Worm (Caenorhabditis elegans): ENCODE measurements around the gene F08D12.3.

F08D12.3 gene

DNA sequence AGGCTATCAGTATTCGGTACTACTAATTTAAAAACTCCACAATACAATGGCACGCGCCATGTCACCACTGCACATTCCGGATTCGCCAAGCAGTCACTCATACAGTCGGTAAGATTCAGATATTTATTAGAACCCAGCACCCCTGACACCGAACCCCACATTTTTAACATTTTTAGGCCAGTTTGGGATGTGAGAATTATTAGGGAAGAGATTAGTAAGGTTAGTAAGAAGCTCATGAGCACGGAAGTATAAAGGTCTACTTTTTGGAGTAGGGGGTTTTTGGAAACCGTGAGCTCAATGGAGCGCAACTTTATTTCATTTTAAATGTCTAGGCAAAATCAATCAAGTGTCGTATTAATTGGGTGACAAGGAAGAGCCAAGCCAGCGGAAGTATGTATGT is 21.4 kb upstream of the F08D12.3 start, which contains the start of gene F29A7.8:
TSS of gene F29A7.8 (minus strand) at position 101 of the 400 bp plus-strand sequence.
- TF ChIP-seq D2030.7 (GFP tag; IDR thresholded peaks at IDR 0.05) (no peak), chd-7 (tag; optimal IDR thresholded peaks at IDR 0.05) (no peak), B0261.1 (tag; optimal IDR thresholded peaks at IDR 0.05) (no peak), Y79H2A.3 (GFP tag; conservative IDR thresholded peaks at IDR 0.05) (no peak), ceh-100 (GFP tag; IDR thresholded peaks at IDR 0.05) (no peak), ztf-22 (GFP tag; optimal IDR thresholded peaks at IDR 0.05) (no peak), K11D2.4 (GFP tag; IDR thresholded peaks at IDR 0.05) (no peak), hlh-12 (tag; optimal IDR thresholded peaks at IDR 0.05) (no peak), F57A8.1 (GFP tag; optimal IDR thresholded peaks at IDR 0.05) (no peak), T26A5.8 (tag; optimal IDR thresholded peaks at IDR 0.05) (no peak), ets-4 (GFP tag; optimal IDR thresholded peaks at IDR 0.05) (no peak), tlf-1 (GFP tag; optimal IDR thresholded peaks at IDR 0.05) (no peak), zim-3 (tag; optimal IDR thresholded peaks at IDR 0.05) (no peak), tbx-9 (tag; optimal IDR thresholded peaks at IDR 0.05; ENCODE audit: borderline replicate concordance) (no peak), pha-4 (tag; optimal IDR thresholded peaks at IDR 0.05) (no peak), ceh-79 (tag; optimal IDR thresholded peaks at IDR 0.05) (no peak)

ce11 chrII:2758476-2758875 is 20.9 kb upstream of the F08D12.3 start, which contains the start of gene fbxb-107:
Gene fbxb-107 (plus strand): TSS chrII:2758772.
- no peak for TF ChIP-seq bed-2 (GFP tag; IDR thresholded peaks at IDR 0.05)
- no peak for TF ChIP-seq lin-40 (tag; optimal IDR thresholded peaks at IDR 0.05)
- TF ChIP-seq ekl-4 (GFP tag; IDR thresholded peaks at IDR 0.05), result no peak
- no peak for TF ChIP-seq madf-6 (GFP tag; IDR thresholded peaks at IDR 0.05)
- TF ChIP-seq cebp-1 (GFP tag; IDR thresholded peaks at IDR 0.05), result no peak
- TF ChIP-seq cebp-1 (tag; optimal IDR thresholded peaks at IDR 0.05), result no peak
- no peak for TF ChIP-seq lsy-27 (tag; optimal IDR thresholded peaks at IDR 0.05; ENCODE audit: borderline replicate concordance, insufficient read depth)
- no peak for TF ChIP-seq T26A5.8 (tag; optimal IDR thresholded peaks at IDR 0.05)
- TF ChIP-seq C17E4.6 (GFP tag; IDR thresholded peaks at IDR 0.05), result no peak
- no peak for TF ChIP-seq F57C9.4 (tag; optimal IDR thresholded peaks at IDR 0.05)
- no peak for TF ChIP-seq somi-1 (GFP tag; optimal IDR thresholded peaks at IDR 0.05)
- TF ChIP-seq sptf-2 (GFP tag; optimal IDR thresholded peaks at IDR 0.05), result no peak
- no peak for TF ChIP-seq F23B12.7 (tag; optimal IDR thresholded peaks at IDR 0.05; ENCODE audit: insufficient read depth)
- TF ChIP-seq pbrm-1 (GFP tag; IDR thresholded peaks at IDR 0.05), result no peak
- no peak for TF ChIP-seq tbp1 (GFP tag; optimal IDR thresholded peaks at IDR 0.05)
- no peak for TF ChIP-seq attf-5 (GFP tag; optimal IDR thresholded peaks at IDR 0.05)
- no peak for TF ChIP-seq rec-8 (tag; optimal IDR thresholded peaks at IDR 0.05)
- no peak for TF ChIP-seq nhr-80 (tag; optimal IDR thresholded peaks at IDR 0.05)

- TF ChIP-seq hlh-12 (tag; optimal IDR thresholded peaks at IDR 0.05) (no peak), nhr-80 (tag; optimal IDR thresholded peaks at IDR 0.05) (no peak), Y79H2A.3 (GFP tag; conservative IDR thresholded peaks at IDR 0.05) (no peak), ztf-26 (tag; optimal IDR thresholded peaks at IDR 0.05) (no peak), ama-1 (optimal IDR thresholded peaks at IDR 0.05) (no peak), ama-1 (GFP tag; optimal IDR thresholded peaks at IDR 0.05) (no peak)
Observed at ce11 chrII:2762108-2762507, 17.2 kb upstream of the F08D12.3 start, which contains the start of gene fbxb-106. Gene fbxb-106 (plus strand): TSS chrII:2762408.

DNA sequence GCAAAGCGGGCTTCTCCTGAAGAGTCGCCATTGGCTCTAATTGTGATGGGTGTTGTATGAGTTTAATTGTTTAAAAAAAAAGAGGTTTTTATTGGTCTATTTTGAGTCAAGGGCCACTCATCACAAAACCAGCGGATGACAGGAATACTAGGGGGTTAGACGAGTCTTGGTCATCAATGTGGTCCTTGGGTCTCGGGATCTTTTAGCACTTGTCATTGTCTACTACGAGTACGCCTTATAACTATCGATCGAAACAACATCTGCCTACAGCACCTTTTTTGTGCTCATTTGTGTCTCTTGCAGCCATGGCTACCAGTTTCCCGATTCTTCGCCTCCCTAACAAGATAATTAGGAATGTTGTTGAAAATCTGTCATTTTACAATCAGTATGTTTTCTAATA is 14.7 kb upstream of the F08D12.3 start, which contains the start of gene fbxb-108:
TSS of gene fbxb-108 (plus strand) at position 301 of the 400 bp plus-strand sequence.
- TF ChIP-seq F10E7.11 (tag; optimal IDR thresholded peaks at IDR 0.05) (no peak), efl-1 (GFP tag; optimal IDR thresholded peaks at IDR 0.05) (no peak), ztf-6 (GFP tag; IDR thresholded peaks at IDR 0.05) (no peak), Y79H2A.3 (GFP tag; conservative IDR thresholded peaks at IDR 0.05) (no peak), lsl-1 (GFP tag; optimal IDR thresholded peaks at IDR 0.05) (no peak), K11D2.4 (GFP tag; IDR thresholded peaks at IDR 0.05) (no peak)

All from whole organism, young adult.